In the genomic region with DNA sequence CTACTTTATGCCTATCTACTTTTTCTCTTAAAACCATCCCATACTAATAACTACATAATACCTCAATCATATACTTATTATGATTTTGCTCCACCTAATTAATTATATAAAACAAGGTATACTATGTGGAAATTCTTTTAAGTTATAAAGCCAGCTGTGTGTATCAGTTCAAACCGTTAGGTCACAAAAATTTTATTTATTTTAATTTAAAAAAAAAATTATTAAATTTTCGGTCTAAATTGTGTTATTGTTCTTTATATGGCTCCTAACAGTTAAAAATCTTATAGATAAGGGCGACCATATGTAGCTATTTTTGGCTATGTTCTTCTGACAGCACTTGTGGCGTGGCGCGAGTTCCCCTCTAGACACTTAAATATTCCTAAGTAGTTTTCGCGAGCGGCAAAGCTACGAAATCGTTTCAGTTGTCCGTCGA, we compare ENCODE assay signal across 1 fruit fly cellular context.
A peak's percentile ranks its signal among the peaks of the same experiment; 100 is the strongest.
TF ChIP-seq lines count a peak whose summit lies in the region.

A gene (plus strand): TSS at position 150 of the 433 bp plus-strand sequence.

TF ChIP-seq in whole organism, embryonic, 481 proteins besides CTCF, POLR2A, EP300 and RAD21 (continued from another document):
- TF ChIP-seq CG10209 (GFP tag; optimal IDR thresholded peaks at IDR 0.05; lab: Kevin White, UChicago): peak; percentile 37
- TF ChIP-seq Meics (GFP tag; optimal IDR thresholded peaks at IDR 0.05; lab: Kevin White, UChicago): peak; percentile 67
- TF ChIP-seq Drgx (GFP tag; IDR thresholded peaks at IDR 0.05; lab: Robert Waterston, UW): peak; percentile 65
- no peak for TF ChIP-seq nerfin-2 (GFP tag; IDR thresholded peaks at IDR 0.05; lab: Robert Waterston, UW; ENCODE audit: partially characterized antibody)
- 0 out of 2 replicates have a peak, but pooled peaks have one; percentile 13 for TF ChIP-seq amos (GFP tag; IDR thresholded peaks at IDR 0.05; lab: Robert Waterston, UW; ENCODE audit: partially characterized antibody)
- peak; percentile 49 for TF ChIP-seq CG10147 (GFP tag; optimal IDR thresholded peaks at IDR 0.05; lab: Kevin White, UChicago)
- no peak for TF ChIP-seq h (optimal IDR thresholded peaks at IDR 0.05; lab: Kevin White, UChicago)
- TF ChIP-seq fd3F (GFP tag; optimal IDR thresholded peaks at IDR 0.05; lab: Kevin White, UChicago): peak; percentile 32
- no peak for TF ChIP-seq hb (GFP tag; IDR thresholded peaks at IDR 0.05; lab: Robert Waterston, UW; ENCODE audit: partially characterized antibody)
- TF ChIP-seq CG2678 (tag; optimal IDR thresholded peaks at IDR 0.05; lab: Kevin White, UChicago): peak; percentile 75
- peak; percentile 29; the same call in 1 of the 2 replicates for TF ChIP-seq CG9215 (GFP tag; IDR thresholded peaks at IDR 0.05; lab: Robert Waterston, UW)
- peak; percentile 63 for TF ChIP-seq Dbx (GFP tag; IDR thresholded peaks at IDR 0.05; lab: Robert Waterston, UW)
- TF ChIP-seq CG30403 (GFP tag; optimal IDR thresholded peaks at IDR 0.05; lab: Kevin White, UChicago): peak; percentile 17
- no peak for TF ChIP-seq CG5953 (GFP tag; IDR thresholded peaks at IDR 0.05; lab: Robert Waterston, UW)
- peak; percentile 31; the same call in 1 of the 2 replicates for TF ChIP-seq CG8765 (GFP tag; IDR thresholded peaks at IDR 0.05; lab: Robert Waterston, UW)
- peak; percentile 21 for TF ChIP-seq CG9727 (GFP tag; optimal IDR thresholded peaks at IDR 0.05; lab: Kevin White, UChicago)
- TF ChIP-seq wdn (GFP tag; IDR thresholded peaks at IDR 0.05; lab: Robert Waterston, UW): no peak
- peak; percentile 76 for TF ChIP-seq row (GFP tag; IDR thresholded peaks at IDR 0.05; lab: Robert Waterston, UW)
- TF ChIP-seq pan (optimal IDR thresholded peaks at IDR 0.05; lab: Kevin White, UChicago): no peak
- no peak for TF ChIP-seq pan (GFP tag; optimal IDR thresholded peaks at IDR 0.05 in 1 of 2, IDR thresholded peaks at IDR 0.05 in 1 of 2)
- no peak for TF ChIP-seq Hsf (GFP tag; optimal IDR thresholded peaks at IDR 0.05; lab: Kevin White, UChicago)
- TF ChIP-seq crol (GFP tag; IDR thresholded peaks at IDR 0.05; lab: Robert Waterston, UW): no peak
- peak; percentile 54 for TF ChIP-seq Hmr (GFP tag; optimal IDR thresholded peaks at IDR 0.05; lab: Kevin White, UChicago)
- no peak for TF ChIP-seq pho (GFP tag; optimal IDR thresholded peaks at IDR 0.05; lab: Kevin White, UChicago)
- 0 out of 3 replicates have a peak, but pooled peaks have one; percentile 34 for TF ChIP-seq CG6175 (GFP tag; IDR thresholded peaks at IDR 0.05; lab: Robert Waterston, UW)
- no peak for TF ChIP-seq CG12219 (GFP tag; optimal IDR thresholded peaks at IDR 0.05; lab: Kevin White, UChicago)
- peak; percentile 33 for TF ChIP-seq bcd (GFP tag; optimal IDR thresholded peaks at IDR 0.05; lab: Kevin White, UChicago)
- TF ChIP-seq CG16779 (GFP tag; IDR thresholded peaks at IDR 0.05; lab: Robert Waterston, UW): no peak
- TF ChIP-seq Sry-β (GFP tag; optimal IDR thresholded peaks at IDR 0.05; lab: Kevin White, UChicago): peak; percentile 80
- peak; percentile 37 for TF ChIP-seq CG18619 (GFP tag; optimal IDR thresholded peaks at IDR 0.05; lab: Kevin White, UChicago)
- no peak for TF ChIP-seq Doc2 (GFP tag; IDR thresholded peaks at IDR 0.05; lab: Robert Waterston, UW)
- peak; percentile 53; the same call in 2 of the 3 replicates for TF ChIP-seq dysf (GFP tag; IDR thresholded peaks at IDR 0.05; lab: Robert Waterston, UW)
- TF ChIP-seq CG1603 (tag; optimal IDR thresholded peaks at IDR 0.05; lab: Kevin White, UChicago): no peak
- TF ChIP-seq CG1233 (GFP tag; optimal IDR thresholded peaks at IDR 0.05; lab: Kevin White, UChicago): peak; percentile 11
- TF ChIP-seq CG10462 (GFP tag; optimal IDR thresholded peaks at IDR 0.05; lab: Kevin White, UChicago): no peak
- peak; percentile 35 for TF ChIP-seq CG13424 (tag; optimal IDR thresholded peaks at IDR 0.05; lab: Kevin White, UChicago)
- no peak for TF ChIP-seq YL-1 (GFP tag; optimal IDR thresholded peaks at IDR 0.05; lab: Kevin White, UChicago)
- peak; percentile 20; the same call in 1 of the 2 replicates for TF ChIP-seq vvl (GFP tag; IDR thresholded peaks at IDR 0.05; lab: Robert Waterston, UW)
- peak; percentile 41 for TF ChIP-seq CG31224 (GFP tag; IDR thresholded peaks at IDR 0.05; lab: Robert Waterston, UW)
- peak; percentile 27 for TF ChIP-seq CG13775 (GFP tag; optimal IDR thresholded peaks at IDR 0.05; lab: Kevin White, UChicago)
- no peak for TF ChIP-seq D19A (tag; optimal IDR thresholded peaks at IDR 0.05; lab: Kevin White, UChicago)
- TF ChIP-seq CG6272 (GFP tag; IDR thresholded peaks at IDR 0.05; lab: Robert Waterston, UW): no peak
- TF ChIP-seq PHDP (tag; optimal IDR thresholded peaks at IDR 0.05; lab: Kevin White, UChicago): peak; percentile 62
- TF ChIP-seq CG15514 (GFP tag; optimal IDR thresholded peaks at IDR 0.05; lab: Kevin White, UChicago): peak; percentile 33
- no peak for TF ChIP-seq CG15696 (tag; optimal IDR thresholded peaks at IDR 0.05; lab: Kevin White, UChicago)
- TF ChIP-seq caup (GFP tag; optimal IDR thresholded peaks at IDR 0.05; lab: Kevin White, UChicago; ENCODE audit: severe bottlenecking): peak; percentile 46
- peak; percentile 63 for TF ChIP-seq gem (tag; optimal IDR thresholded peaks at IDR 0.05; lab: Kevin White, UChicago)
- peak; percentile 50 for TF ChIP-seq CG3847 (GFP tag; IDR thresholded peaks at IDR 0.05; lab: Robert Waterston, UW)
- no peak for TF ChIP-seq CG1647 (GFP tag; optimal IDR thresholded peaks at IDR 0.05; lab: Kevin White, UChicago)
- no peak for TF ChIP-seq gcm (GFP tag; optimal IDR thresholded peaks at IDR 0.05; lab: Kevin White, UChicago)
- TF ChIP-seq hth (optimal IDR thresholded peaks at IDR 0.05; lab: Kevin White, UChicago): no peak
- TF ChIP-seq Rfx (GFP tag; IDR thresholded peaks at IDR 0.05; lab: Robert Waterston, UW): peak; percentile 80
- TF ChIP-seq CG1602 (GFP tag; optimal IDR thresholded peaks at IDR 0.05; lab: Kevin White, UChicago): peak; percentile 11
- TF ChIP-seq CG32532 (GFP tag; IDR thresholded peaks at IDR 0.05; lab: Robert Waterston, UW): peak; percentile 73
- TF ChIP-seq CG10543 (GFP tag; optimal IDR thresholded peaks at IDR 0.05; lab: Kevin White, UChicago): peak; percentile 54
- TF ChIP-seq NC2β (GFP tag; optimal IDR thresholded peaks at IDR 0.05; lab: Kevin White, UChicago): no peak
- peak; percentile 52 for TF ChIP-seq CG2120 (GFP tag; optimal IDR thresholded peaks at IDR 0.05; lab: Kevin White, UChicago)
- no peak for TF ChIP-seq mirr (GFP tag; optimal IDR thresholded peaks at IDR 0.05; lab: Kevin White, UChicago)
- TF ChIP-seq CG18011 (GFP tag; optimal IDR thresholded peaks at IDR 0.05; lab: Kevin White, UChicago): no peak
- no peak for TF ChIP-seq prd (optimal IDR thresholded peaks at IDR 0.05; lab: Kevin White, UChicago)
- TF ChIP-seq prd (GFP tag; IDR thresholded peaks at IDR 0.05; lab: Robert Waterston, UW): peak; percentile 37; the same call in 1 of the 3 replicates
- peak; percentile 48; the same call in 1 of the 2 replicates for TF ChIP-seq al (GFP tag; IDR thresholded peaks at IDR 0.05; lab: Robert Waterston, UW)
- TF ChIP-seq lmd (GFP tag; IDR thresholded peaks at IDR 0.05; lab: Robert Waterston, UW): peak; percentile 52; the same call in 1 of the 2 replicates
- peak; percentile 7 for TF ChIP-seq tio (GFP tag; optimal IDR thresholded peaks at IDR 0.05; lab: Kevin White, UChicago)
- peak; percentile 72 for TF ChIP-seq slbo (GFP tag; IDR thresholded peaks at IDR 0.05; lab: Robert Waterston, UW)
- peak; percentile 24 for TF ChIP-seq odd (GFP tag; optimal IDR thresholded peaks at IDR 0.05; lab: Kevin White, UChicago)
- TF ChIP-seq Xbp1 (GFP tag; optimal IDR thresholded peaks at IDR 0.05; lab: Kevin White, UChicago): peak; percentile 17
- TF ChIP-seq Fer1 (GFP tag; optimal IDR thresholded peaks at IDR 0.05; lab: Kevin White, UChicago): peak; percentile 39
- peak; percentile 20 for TF ChIP-seq CG4328 (GFP tag; optimal IDR thresholded peaks at IDR 0.05; lab: Kevin White, UChicago)
- peak; percentile 64 for TF ChIP-seq CG3281 (GFP tag; optimal IDR thresholded peaks at IDR 0.05; lab: Kevin White, UChicago)
- peak; percentile 10 for TF ChIP-seq HmgZ (tag; optimal IDR thresholded peaks at IDR 0.05; lab: Kevin White, UChicago)
- peak; percentile 40 for TF ChIP-seq CG6689 (GFP tag; IDR thresholded peaks at IDR 0.05; lab: Robert Waterston, UW)
- peak; percentile 50 for TF ChIP-seq B-H2 (GFP tag; optimal IDR thresholded peaks at IDR 0.05; lab: Kevin White, UChicago)
TF ChIP-seq in whole organism, embryonic: peak in this region for 88.
